Worm (Caenorhabditis elegans): ENCODE data around the gene col-147.

ce11 chrV:9588574-9588973 is 44.6 kb downstream of the col-147 start:
- TF ChIP-seq C38D4.7 (GFP tag; optimal IDR thresholded peaks at IDR 0.05) (no peak), pha-2 (tag; optimal IDR thresholded peaks at IDR 0.05) (no peak), sox-2 (GFP tag; IDR thresholded peaks at IDR 0.05) (no peak), tbx-2 (tag; optimal IDR thresholded peaks at IDR 0.05) (no peak), hlh-15 (tag; optimal IDR thresholded peaks at IDR 0.05) (no peak), sox-4 (tag; optimal IDR thresholded peaks at IDR 0.05) (no peak), mec-3 (tag; optimal IDR thresholded peaks at IDR 0.05; ENCODE audit: borderline replicate concordance) (no peak), pqm-1 (tag; optimal IDR thresholded peaks at IDR 0.05) (no peak), ama-1 (optimal IDR thresholded peaks at IDR 0.05) (no peak), unc-86 (tag; optimal IDR thresholded peaks at IDR 0.05) (no peak), ceh-24 (tag; optimal IDR thresholded peaks at IDR 0.05) (no peak), F13H6.1 (tag; optimal IDR thresholded peaks at IDR 0.05) (no peak), ceh-6 (GFP tag; optimal IDR thresholded peaks at IDR 0.05) (no peak), ceh-18 (tag; optimal IDR thresholded peaks at IDR 0.05) (no peak)

Data from whole organism, late embryonic.